Worm (Caenorhabditis elegans): ENCODE measurements around the gene F23F12.3.
"Not testable (repeated sequence)": the region's sequence is repeated elsewhere in the genome, so short reads cannot be mapped to it uniquely, and the experiment has no call there.

DNA sequence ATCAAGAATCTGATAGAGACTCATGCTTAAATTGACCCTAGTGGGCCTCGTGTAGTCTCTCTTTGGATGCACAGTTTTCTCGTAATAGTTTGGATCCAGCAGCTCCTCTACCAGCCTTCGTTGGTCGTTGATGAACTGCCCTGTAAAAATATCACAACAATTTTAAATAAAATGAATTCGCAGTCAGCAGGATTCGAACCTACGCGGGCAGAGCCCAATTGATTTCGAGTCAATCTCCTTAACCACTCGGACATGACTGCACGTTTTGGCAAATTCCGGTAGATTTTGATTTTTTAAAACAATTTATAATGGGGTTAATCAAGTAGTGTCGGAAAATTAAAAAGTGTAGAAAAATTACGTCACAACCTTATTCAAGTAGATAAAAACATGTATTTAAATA, 13.4 kb downstream of the F23F12.3 start:
- TF ChIP-seq unc-130 (GFP tag; optimal IDR thresholded peaks at IDR 0.05); mel-28 (tag; optimal IDR thresholded peaks at IDR 0.05; ENCODE audit: borderline replicate concordance); ztf-3 (GFP tag; optimal IDR thresholded peaks at IDR 0.05): not testable (repeated sequence)
